Worm (Caenorhabditis elegans) whole organism, L4 larva: ENCODE results near the gene nspg-9.

ENCODE experiments used
- R02D3.7 ChIP-seq: fragments of 150-350 bp; sonication (generic microtip); optimal IDR thresholded peaks from 3 replicates; lab custom pipeline; 2014; ENCODE audit warnings: missing biosample characterization, missing genetic modification characterization
- ceh-20 ChIP-seq: fragments of 200-800 bp; sonication (Bioruptor generic); IDR thresholded peaks from 2 replicates; pipeline ENCODE4 v1.3.6; 2022; ENCODE audit warnings: missing genetic modification reagents, missing genetic modification characterization, missing compliant biosample characterization
- ces-1 ChIP-seq: fragments of 150-350 bp; sonication (generic microtip); optimal IDR thresholded peaks from 4 replicates; lab custom pipeline; 2014; ENCODE audit warnings: missing biosample characterization, missing genetic modification reagents, missing genetic modification characterization
- daf-8 ChIP-seq: fragments of 200-800 bp; sonication (Bioruptor generic); IDR thresholded peaks from 2 replicates; pipeline ENCODE4 v1.3.6; 2022; ENCODE audit warnings: missing genetic modification characterization, missing compliant biosample characterization
- lsy-2 ChIP-seq, 2 experiments: fragments of 150-350 bp in 1 of 2; sonication (generic microtip) in 1 of 2; optimal IDR thresholded peaks; 2 replicates each; lab custom pipeline; 2014 to 2017; ENCODE audit warnings: missing biosample characterization in 2 of 2, missing genetic modification characterization in 2 of 2
- pqm-1 ChIP-seq: sonication (generic microtip); optimal IDR thresholded peaks from 2 replicates; lab custom pipeline; 2017; ENCODE audit warnings: missing biosample characterization, missing genetic modification characterization
- sdz-12 ChIP-seq: fragments of 200-800 bp; sonication (Bioruptor generic); optimal IDR thresholded peaks from 2 replicates; lab custom pipeline; 2018; ENCODE audit warnings: mild to moderate bottlenecking, missing genetic modification characterization, missing compliant biosample characterization
- unc-130 ChIP-seq: sonication (generic microtip); optimal IDR thresholded peaks from 2 replicates; lab custom pipeline; 2016; ENCODE audit warnings: missing genetic modification reagents, missing genetic modification characterization, missing compliant biosample characterization
- unc-39 ChIP-seq: sonication (generic microtip); optimal IDR thresholded peaks from 2 replicates; lab custom pipeline; 2017; ENCODE audit warnings: missing biosample characterization, missing genetic modification characterization
- zfp-3 ChIP-seq: fragments of 200-800 bp; sonication (Bioruptor generic); conservative IDR thresholded peaks from 2 replicates; pipeline ENCODE4 v1.3.6; 2022; ENCODE audit warnings: missing genetic modification reagents, missing genetic modification characterization, missing compliant biosample characterization
- ztf-11 ChIP-seq: fragments of 150-350 bp; optimal IDR thresholded peaks from 2 replicates; lab custom pipeline; 2014; ENCODE audit warnings: missing biosample characterization, missing genetic modification characterization

- TF ChIP-seq sdz-12 (GFP tag; lab: Kevin White, UChicago) (no peak), lsy-2 (tag; optimal IDR thresholded peaks at IDR 0.05; lab: Kevin White, UChicago) (no peak), R02D3.7 (no peak), ceh-20 (GFP tag; lab: Robert Waterston, UW) (no peak), zfp-3 (GFP tag; lab: Robert Waterston, UW) (no peak), unc-130 (no peak), ztf-11 (no peak), ces-1 (GFP tag; lab: Kevin White, UChicago) (no peak), unc-39 (no peak), daf-8 (no peak), pqm-1 (tag; lab: Kevin White, UChicago) (no peak)
These were observed 39.6 kb upstream of the nspg-9 start, which contains the start of gene F55B11.6 for ce11 chrIV:14417128-14417527.
